Worm (Caenorhabditis elegans) whole organism, L4/young adult: ENCODE measurements around the gene F26F4.9.

Experiments used
- W03F9.2 ChIP-seq: fragments of 150-350 bp; optimal IDR thresholded peaks from 2 replicates; lab custom pipeline; 2014; ENCODE audit warnings: missing biosample characterization, missing genetic modification characterization
- dao-5 ChIP-seq: sonication (generic microtip); optimal IDR thresholded peaks from 2 replicates; lab custom pipeline; 2016; ENCODE audit warnings: missing genotype, missing genetic modification characterization, moderate library complexity, missing compliant biosample characterization
- him-1 ChIP-seq: sonication (generic microtip); optimal IDR thresholded peaks from 2 replicates; lab custom pipeline; 2016; ENCODE audit warnings: missing genotype, missing genetic modification reagents, missing genetic modification characterization, missing compliant biosample characterization

DNA sequence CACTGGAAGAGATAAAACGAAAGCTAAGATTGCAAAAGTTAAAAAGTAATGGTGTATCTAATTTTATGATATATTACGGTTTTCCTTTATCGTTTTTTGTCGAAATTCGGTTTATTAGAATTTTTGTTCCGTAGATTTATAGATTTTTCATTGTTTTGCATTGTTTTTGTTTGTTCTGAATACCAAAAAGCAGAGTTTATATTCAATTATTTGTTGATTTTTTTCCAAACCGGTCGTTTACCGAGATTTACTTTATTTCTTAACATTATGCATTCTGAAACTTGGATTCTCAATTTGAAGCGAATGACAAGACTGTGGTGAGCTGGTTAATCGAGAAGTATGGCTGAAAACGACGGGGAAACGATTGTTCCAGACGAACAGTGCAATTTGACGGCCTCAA lies 24.7 kb upstream of the F26F4.9 start, which contains the start of gene fsn-1:
- TF ChIP-seq dao-5: no peak
- no peak for TF ChIP-seq him-1 (tag; lab: Kevin White, UChicago)
- TF ChIP-seq W03F9.2 (tag; lab: Kevin White, UChicago): no peak
